Worm (Caenorhabditis elegans) whole organism, L4 larva: ENCODE measurements around the gene Y51A2B.9.
A peak's percentile ranks its signal among the peaks of the same experiment; 100 is the strongest.

Source experiments
- R02D3.7 ChIP-seq: fragments of 150-350 bp; sonication (generic microtip); optimal IDR thresholded peaks from 3 replicates; lab custom pipeline; 2014; ENCODE audit warnings: missing biosample characterization, missing genetic modification characterization
- T26A8.4 ChIP-seq: fragments of 200-800 bp; sonication (Bioruptor generic); IDR thresholded peaks from 2 replicates; pipeline ENCODE4 v1.3.6; 2022; ENCODE audit warnings: missing genetic modification characterization, missing compliant biosample characterization
- daf-16 ChIP-seq, 3 experiments: sonication (generic microtip); optimal IDR thresholded peaks; 2 replicates each; lab custom pipeline; 2016 to 2017; ENCODE audit warnings: missing genetic modification characterization in 3 of 3, missing genetic modification reagents in 3 of 3, mild to moderate bottlenecking in 2 of 3, missing compliant biosample characterization in 2 of 3, missing biosample characterization in 1 of 3, moderate library complexity in 1 of 3
- dmd-6 ChIP-seq: fragments of 200-800 bp; sonication (Bioruptor generic); IDR thresholded peaks from 2 replicates; pipeline ENCODE4 v1.3.6; 2022; ENCODE audit warnings: missing genetic modification reagents, missing genetic modification characterization, missing compliant biosample characterization
- lsy-2 ChIP-seq, 2 experiments: fragments of 150-350 bp in 1 of 2; sonication (generic microtip) in 1 of 2; optimal IDR thresholded peaks; 2 replicates each; lab custom pipeline; 2014 to 2017; ENCODE audit warnings: missing biosample characterization in 2 of 2, missing genetic modification characterization in 2 of 2
- nhr-77 ChIP-seq: fragments of 150-350 bp; optimal IDR thresholded peaks from 2 replicates; lab custom pipeline; 2014; ENCODE audit warnings: missing biosample characterization, missing genetic modification characterization

The Y51A2B.9 gene

ce11 chrV:18346080-18346479 is 49.5 kb downstream of the Y51A2B.9 start (continued):
- TF ChIP-seq lsy-2 (tag; optimal IDR thresholded peaks at IDR 0.05; lab: Kevin White, UChicago): peak in 1 of 2 experiments; percentile 81
- peak; percentile 98 for TF ChIP-seq nhr-77 (tag; lab: Kevin White, UChicago)
- TF ChIP-seq dmd-6 (GFP tag; lab: Robert Waterston, UW): peak; percentile 100
- TF ChIP-seq R02D3.7 (tag; lab: Kevin White, UChicago): no peak
- TF ChIP-seq T26A8.4: no peak
- peak in 1 of 2 experiments; percentile 72 for TF ChIP-seq daf-16 (GFP tag; optimal IDR thresholded peaks at IDR 0.05; lab: Kevin White, UChicago)
- peak; percentile 99 for TF ChIP-seq daf-16 (tag; optimal IDR thresholded peaks at IDR 0.05; lab: Kevin White, UChicago)
